Fruit fly (Drosophila melanogaster) whole organism, embryonic: Measurements from ENCODE around the gene Ufsp2.

ENCODE experiments used
- Ada2b ChIP-seq: fragments of 200-800 bp; sonication (Bioruptor generic); IDR thresholded peaks from 2 replicates; pipeline ENCODE4 v1.3.6; 2022; ENCODE audit warnings: missing biosample characterization, missing genetic modification characterization
- Asciz ChIP-seq: fragments of 200-800 bp; sonication (Bioruptor generic); optimal IDR thresholded peaks from 2 replicates; lab custom pipeline; 2017; ENCODE audit warnings: missing biosample characterization, mild to moderate bottlenecking, missing genetic modification characterization, missing genetic modification reagents
- Awh ChIP-seq: fragments of 200-800 bp; sonication (Bioruptor generic); IDR thresholded peaks from 2 replicates; pipeline ENCODE4, ENCODE4 v1.3.6; 2022; ENCODE audit warnings: missing biosample characterization, missing genetic modification characterization
- Bdp1 ChIP-seq: fragments of 200-800 bp; sonication (Bioruptor generic); optimal IDR thresholded peaks from 3 replicates; lab custom pipeline; 2016; ENCODE audit warnings: missing biosample characterization, missing genetic modification characterization
- CG10147 ChIP-seq: fragments of 200-800 bp; sonication (Bioruptor generic); optimal IDR thresholded peaks from 2 replicates; lab custom pipeline; 2019; ENCODE audit warnings: missing biosample characterization, mild to moderate bottlenecking, missing genetic modification characterization, moderate library complexity
- CG10543 ChIP-seq: fragments of 200-800 bp; sonication (Bioruptor generic); optimal IDR thresholded peaks from 3 replicates; lab custom pipeline; 2017; ENCODE audit warnings: missing biosample characterization, mild to moderate bottlenecking, missing genetic modification characterization, moderate library complexity
- CG13296 ChIP-seq: fragments of 200-800 bp; sonication (Bioruptor generic); optimal IDR thresholded peaks from 3 replicates; lab custom pipeline; 2018; ENCODE audit warnings: missing biosample characterization, mild to moderate bottlenecking, missing genetic modification characterization
- CG13424 ChIP-seq: fragments of 200-800 bp; sonication (Bioruptor generic); optimal IDR thresholded peaks from 2 replicates; lab custom pipeline; 2019; ENCODE audit warnings: missing biosample characterization, mild to moderate bottlenecking, missing genetic modification characterization, moderate library complexity
- CG13894 ChIP-seq: fragments of 200-800 bp; sonication (Bioruptor generic); optimal IDR thresholded peaks from 3 replicates; lab custom pipeline; 2018; ENCODE audit warnings: missing biosample characterization, mild to moderate bottlenecking, missing genetic modification characterization, moderate library complexity
- CG15269 ChIP-seq: fragments of 200-800 bp; sonication (Bioruptor generic); optimal IDR thresholded peaks from 2 replicates; lab custom pipeline; 2018; ENCODE audit warnings: missing biosample characterization, mild to moderate bottlenecking, missing genetic modification characterization, moderate library complexity
- CG17186 ChIP-seq: fragments of 200-800 bp; sonication (Bioruptor generic); optimal IDR thresholded peaks from 3 replicates; lab custom pipeline; 2017; ENCODE audit warnings: missing biosample characterization, missing genetic modification reagents, missing genetic modification characterization
- CG18599 ChIP-seq: fragments of 200-800 bp; sonication (Bioruptor generic); optimal IDR thresholded peaks from 3 replicates; lab custom pipeline; 2017; ENCODE audit warnings: missing biosample characterization, missing genetic modification characterization, mild to moderate bottlenecking, moderate library complexity, missing genetic modification reagents
- CG34376 ChIP-seq: fragments of 200-800 bp; sonication (Bioruptor generic); optimal IDR thresholded peaks from 2 replicates; lab custom pipeline; 2018; ENCODE audit warnings: missing biosample characterization, mild to moderate bottlenecking, missing genetic modification characterization
- CG3838 ChIP-seq: fragments of 200-800 bp; sonication (Bioruptor generic); optimal IDR thresholded peaks from 3 replicates; lab custom pipeline; 2016; ENCODE audit warnings: missing biosample characterization, missing genetic modification characterization
- CG4617 ChIP-seq: fragments of 200-800 bp; sonication (Bioruptor generic); optimal IDR thresholded peaks from 3 replicates; lab custom pipeline; 2016; ENCODE audit warnings: missing biosample characterization, missing genetic modification characterization, borderline replicate concordance
- CG7987 ChIP-seq: fragments of 200-800 bp; sonication (Bioruptor generic); optimal IDR thresholded peaks from 2 replicates; lab custom pipeline; 2018; ENCODE audit warnings: missing biosample characterization, mild to moderate bottlenecking, missing genetic modification characterization, moderate library complexity
- CG8290 ChIP-seq, 3 experiments: fragments of 200-800 bp; sonication (Bioruptor generic); optimal IDR thresholded peaks; 2 replicates each; lab custom pipeline; 2016 to 2019; ENCODE audit warnings: missing biosample characterization in 3 of 3, missing genetic modification characterization in 3 of 3, mild to moderate bottlenecking in 2 of 3, moderate library complexity in 1 of 3
- Deaf1 ChIP-seq: fragments of 200-800 bp; optimal IDR thresholded peaks from 3 replicates; lab custom pipeline; 2019; ENCODE audit warnings: missing biosample characterization, mild to moderate bottlenecking, missing genetic modification characterization, moderate library complexity
- Dll ChIP-seq: fragments of 200-800 bp; sonication (Bioruptor generic); IDR thresholded peaks from 4 replicates; pipeline ENCODE4 v1.3.6; 2022; ENCODE audit warnings: missing biosample characterization, missing genetic modification characterization; ENCODE audit not compliant: partially characterized antibody
- Fer1 ChIP-seq: fragments of 200-800 bp; sonication (Bioruptor generic); optimal IDR thresholded peaks from 2 replicates; lab custom pipeline; 2017; ENCODE audit warnings: missing biosample characterization, mild to moderate bottlenecking, missing genetic modification characterization
- HmgZ ChIP-seq: fragments of 200-800 bp; sonication (Bioruptor generic); optimal IDR thresholded peaks from 2 replicates; lab custom pipeline; 2018; ENCODE audit warnings: missing biosample characterization, mild to moderate bottlenecking, missing genetic modification characterization
- Jarid2 ChIP-seq: fragments of 200-800 bp; sonication (Bioruptor generic); optimal IDR thresholded peaks from 3 replicates; lab custom pipeline; 2017; ENCODE audit warnings: mild to moderate bottlenecking, missing biosample characterization, missing genetic modification reagents, missing genetic modification characterization
- Med ChIP-seq: fragments of 200-800 bp; sonication (Bioruptor generic); peaks from one replicate; lab custom pipeline; 2016; ENCODE audit warnings: missing biosample characterization, missing genetic modification characterization, mild to moderate bottlenecking, inconsistent platforms, moderate library complexity
- Meics ChIP-seq: fragments of 200-800 bp; sonication (Bioruptor generic); optimal IDR thresholded peaks from 2 replicates; lab custom pipeline; 2017; ENCODE audit warnings: missing biosample characterization, mild to moderate bottlenecking, missing genetic modification characterization
- Pdp1 ChIP-seq, 2 experiments: fragments of 200-800 bp; sonication (Bioruptor generic); optimal IDR thresholded peaks; 3 replicates each; lab custom pipeline; 2016; ENCODE audit warnings: missing biosample characterization in 2 of 2, missing genetic modification characterization in 2 of 2, mild to moderate bottlenecking in 1 of 2, moderate library complexity in 1 of 2
- Spps ChIP-seq: fragments of 200-800 bp; sonication (Bioruptor generic); optimal IDR thresholded peaks from 2 replicates; lab custom pipeline; 2018; ENCODE audit warnings: missing biosample characterization, mild to moderate bottlenecking, missing genetic modification characterization
- caup ChIP-seq: fragments of 200-800 bp; sonication (Bioruptor generic); optimal IDR thresholded peaks from 3 replicates; lab custom pipeline; 2017; ENCODE audit warnings: missing biosample characterization, mild to moderate bottlenecking, missing genetic modification characterization, moderate library complexity; ENCODE audit not compliant: severe bottlenecking
- cwo ChIP-seq: fragments of 200-800 bp; sonication (Bioruptor generic); optimal IDR thresholded peaks from 3 replicates; lab custom pipeline; 2017; ENCODE audit warnings: missing biosample characterization, missing genetic modification characterization, mild to moderate bottlenecking, moderate library complexity, missing genetic modification reagents
- exex ChIP-seq: fragments of 200-800 bp; sonication (Bioruptor generic); optimal IDR thresholded peaks from 4 replicates; lab custom pipeline; 2018; ENCODE audit warnings: missing biosample characterization, mild to moderate bottlenecking, missing genetic modification characterization, moderate library complexity
- grn ChIP-seq: fragments of 200-800 bp; sonication (Bioruptor generic); optimal IDR thresholded peaks from 3 replicates; lab custom pipeline; 2017; ENCODE audit warnings: missing biosample characterization, missing genetic modification characterization
- gsb-n ChIP-seq: fragments of 200-800 bp; sonication (Bioruptor generic); optimal IDR thresholded peaks from 3 replicates; lab custom pipeline; 2018; ENCODE audit warnings: missing biosample characterization, mild to moderate bottlenecking, missing genetic modification characterization
- lab ChIP-seq: fragments of 200-800 bp; sonication (Bioruptor generic); optimal IDR thresholded peaks from 3 replicates; lab custom pipeline; 2017; ENCODE audit warnings: missing biosample characterization, missing genetic modification characterization, mild to moderate bottlenecking, moderate library complexity, missing genetic modification reagents
- mam ChIP-seq: fragments of 200-800 bp; sonication (Bioruptor generic); optimal IDR thresholded peaks from 3 replicates; lab custom pipeline; 2016; ENCODE audit warnings: missing biosample characterization, missing genetic modification characterization
- mirr ChIP-seq: fragments of 200-800 bp; sonication (Bioruptor generic); optimal IDR thresholded peaks from 3 replicates; lab custom pipeline; 2018; ENCODE audit warnings: missing biosample characterization, mild to moderate bottlenecking, missing genetic modification characterization
- oc ChIP-seq: fragments of 200-800 bp; sonication (Bioruptor generic); optimal IDR thresholded peaks from 2 replicates; lab custom pipeline; 2018; ENCODE audit warnings: missing biosample characterization, mild to moderate bottlenecking, missing genetic modification characterization, moderate library complexity
- onecut ChIP-seq: fragments of 200-800 bp; sonication (Bioruptor generic); IDR thresholded peaks from 2 replicates; pipeline ENCODE4 v1.3.6; 2022; ENCODE audit warnings: missing biosample characterization, missing genetic modification characterization
- pnt ChIP-seq: fragments of 200-800 bp; sonication (Bioruptor generic); optimal IDR thresholded peaks from 3 replicates; lab custom pipeline; 2016; ENCODE audit warnings: missing biosample characterization, missing genetic modification characterization
- prd ChIP-seq, 3 experiments: fragments of >200 bp in 2 of 3; fragments of 200-800 bp in 1 of 3; sonication (Bioruptor generic) in 1 of 3; optimal IDR thresholded peaks in 2 of 3; IDR thresholded peaks in 1 of 3; 2 replicates in 2 of 3; 3 replicates in 1 of 3; pipeline versions ENCODE4 v1.3.6 to Lab custom; 2017 to 2022; ENCODE audit warnings: missing biosample characterization in 1 of 3, missing genetic modification characterization in 1 of 3
- run ChIP-seq: fragments of 200-800 bp; sonication (Bioruptor generic); optimal IDR thresholded peaks from 3 replicates; lab custom pipeline; 2018; ENCODE audit warnings: missing biosample characterization, mild to moderate bottlenecking, missing genetic modification characterization
- sd ChIP-seq: fragments of 200-800 bp; sonication (Bioruptor generic); optimal IDR thresholded peaks from 3 replicates; lab custom pipeline; 2018; ENCODE audit warnings: missing biosample characterization, mild to moderate bottlenecking, missing genetic modification characterization, moderate library complexity
- stc ChIP-seq: fragments of 200-800 bp; sonication (Bioruptor generic); IDR thresholded peaks from 2 replicates; pipeline ENCODE4 v1.3.6; 2022; ENCODE audit warnings: missing biosample characterization, missing genetic modification characterization
- sug ChIP-seq: fragments of 200-800 bp; optimal IDR thresholded peaks from 2 replicates; lab custom pipeline; 2019; ENCODE audit warnings: missing biosample characterization, mild to moderate bottlenecking, missing genetic modification characterization, moderate library complexity
- wek ChIP-seq: fragments of 200-800 bp; sonication (Bioruptor generic); optimal IDR thresholded peaks from 3 replicates; lab custom pipeline; 2018; ENCODE audit warnings: missing biosample characterization, mild to moderate bottlenecking, missing genetic modification characterization, moderate library complexity
- z ChIP-seq: fragments of 200-800 bp; sonication (Bioruptor generic); IDR thresholded peaks from 3 replicates; pipeline ENCODE4 v1.3.6; 2022; ENCODE audit warnings: missing biosample characterization, missing genetic modification characterization

Ufsp2 gene

DNA sequence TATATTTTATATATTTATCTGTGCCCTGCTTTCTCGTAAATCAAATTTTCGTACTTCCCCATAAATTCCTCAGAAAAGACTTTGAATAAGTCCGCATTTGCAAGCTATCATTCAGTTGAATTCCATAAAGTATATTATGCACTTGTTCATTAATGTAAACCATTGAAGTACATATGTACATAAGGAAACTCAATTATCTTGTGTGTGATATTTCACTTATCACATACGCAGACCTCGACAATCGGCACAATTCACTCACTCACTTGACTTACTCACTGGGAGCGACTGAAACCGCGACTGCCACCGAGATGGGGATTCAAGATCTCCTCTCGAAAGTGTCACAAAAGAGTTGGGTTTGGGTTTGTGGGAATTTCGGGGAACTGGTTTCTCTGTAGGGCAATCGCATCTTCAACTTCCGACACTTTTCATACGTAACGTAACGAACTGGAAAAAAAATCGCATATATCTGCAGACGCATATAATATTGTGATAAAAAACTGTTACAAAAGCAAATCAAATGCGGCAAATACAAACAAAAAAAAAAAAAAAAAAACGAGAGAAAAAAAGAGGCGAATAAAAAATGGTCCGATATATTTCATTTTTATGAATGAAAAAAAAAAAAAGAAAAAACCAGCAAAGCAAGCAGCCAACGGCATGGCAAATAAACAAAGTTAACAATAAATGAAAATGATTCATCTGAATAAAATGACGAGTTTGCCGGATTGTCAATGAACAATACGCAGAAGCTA is 20.8 kb downstream of the Ufsp2 start (continued):
- TF ChIP-seq prd (optimal IDR thresholded peaks at IDR 0.05; lab: Kevin White, UChicago), result no peak
- TF ChIP-seq prd (GFP tag; IDR thresholded peaks at IDR 0.05; lab: Robert Waterston, UW), result no peak
- TF ChIP-seq CG7987, result peak; percentile 29
- no peak for TF ChIP-seq gsb-n (tag; lab: Kevin White, UChicago)
- no peak; the same call in 1 of the 2 replicates for TF ChIP-seq stc (GFP tag; lab: Robert Waterston, UW)
- TF ChIP-seq CG8290 (GFP tag; optimal IDR thresholded peaks at IDR 0.05; lab: Kevin White, UChicago), result no peak
- TF ChIP-seq CG8290 (tag; optimal IDR thresholded peaks at IDR 0.05; lab: Kevin White, UChicago), result peak in 1 of 2 experiments; percentile 59
- peak; percentile 18 for TF ChIP-seq exex (tag; lab: Kevin White, UChicago)
- TF ChIP-seq z (GFP tag; lab: Robert Waterston, UW), result 0 out of 3 replicates have a peak, but pooled peaks have one; percentile 44

DNA sequence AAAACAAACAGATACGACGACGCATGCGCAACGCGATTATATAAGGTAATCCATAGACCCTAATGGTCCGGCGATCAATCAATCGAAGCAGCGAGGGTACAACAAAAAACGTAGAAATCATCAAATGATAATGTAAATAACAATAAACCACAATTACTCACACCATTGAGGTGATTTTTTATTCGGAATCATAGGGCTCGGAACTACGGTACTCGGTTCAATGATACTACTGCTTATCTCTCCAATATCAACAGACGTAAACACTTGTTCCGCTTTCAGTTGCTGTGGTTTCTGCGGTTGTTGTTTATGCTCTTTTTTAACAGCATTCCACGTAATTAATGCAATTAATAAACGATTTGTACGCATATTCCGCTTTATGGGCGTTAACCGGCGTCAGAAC is 21.6 kb downstream of the Ufsp2 start:
- TF ChIP-seq CG13894 (peak; percentile 55), lab (GFP tag; lab: Kevin White, UChicago) (peak; percentile 78), wek (peak; percentile 25), sug (tag; lab: Kevin White, UChicago) (peak; percentile 79), CG13424 (tag; lab: Kevin White, UChicago) (no peak), onecut (GFP tag; lab: Robert Waterston, UW) (0 out of 2 replicates have a peak, but pooled peaks have one; percentile 24), grn (GFP tag; lab: Kevin White, UChicago) (peak; percentile 57), Ada2b (GFP tag; lab: Robert Waterston, UW) (no peak), Jarid2 (GFP tag; lab: Kevin White, UChicago) (no peak), oc (tag; lab: Kevin White, UChicago) (peak; percentile 39), CG13296 (GFP tag; lab: Kevin White, UChicago) (peak; percentile 23), CG15269 (peak; percentile 19), prd (optimal IDR thresholded peaks at IDR 0.05; lab: Kevin White, UChicago) (no peak), prd (GFP tag; IDR thresholded peaks at IDR 0.05; lab: Robert Waterston, UW) (no peak), CG10543 (GFP tag; lab: Kevin White, UChicago) (peak; percentile 19), run (peak; percentile 46), CG4617 (GFP tag; lab: Kevin White, UChicago) (no peak), Awh (GFP tag; lab: Robert Waterston, UW) (0 out of 2 replicates have a peak, but pooled peaks have one; percentile 20), mam (GFP tag; lab: Kevin White, UChicago) (no peak), pnt (GFP tag; lab: Kevin White, UChicago) (no peak), Fer1 (GFP tag; lab: Kevin White, UChicago) (peak; percentile 12), Deaf1 (peak; percentile 1), CG17186 (GFP tag; lab: Kevin White, UChicago) (no peak), mirr (peak; percentile 74), Dll (GFP tag; lab: Robert Waterston, UW) (0 out of 4 replicates have a peak, but pooled peaks have one; percentile 9), CG3838 (GFP tag; lab: Kevin White, UChicago) (no peak), CG10147 (GFP tag; lab: Kevin White, UChicago) (peak; percentile 6), cwo (GFP tag; lab: Kevin White, UChicago) (peak; percentile 45), Spps (tag; lab: Kevin White, UChicago) (no peak), HmgZ (tag; lab: Kevin White, UChicago) (peak; percentile 24), CG18599 (GFP tag; lab: Kevin White, UChicago) (peak; percentile 39), sd (tag; lab: Kevin White, UChicago) (peak; percentile 42), Meics (peak; percentile 14), Asciz (GFP tag; lab: Kevin White, UChicago) (peak; percentile 20), Pdp1 (GFP tag; optimal IDR thresholded peaks at IDR 0.05; lab: Kevin White, UChicago) (peak in 1 of 2 experiments; percentile 96), Bdp1 (GFP tag; lab: Kevin White, UChicago) (no peak), exex (tag; lab: Kevin White, UChicago) (peak; percentile 99), CG34376 (peak; percentile 83), Med (peak; percentile 25), caup (GFP tag; lab: Kevin White, UChicago) (peak; percentile 14)
